Worm (Caenorhabditis elegans): Measurements from ENCODE around the gene F41H10.3.

DNA sequence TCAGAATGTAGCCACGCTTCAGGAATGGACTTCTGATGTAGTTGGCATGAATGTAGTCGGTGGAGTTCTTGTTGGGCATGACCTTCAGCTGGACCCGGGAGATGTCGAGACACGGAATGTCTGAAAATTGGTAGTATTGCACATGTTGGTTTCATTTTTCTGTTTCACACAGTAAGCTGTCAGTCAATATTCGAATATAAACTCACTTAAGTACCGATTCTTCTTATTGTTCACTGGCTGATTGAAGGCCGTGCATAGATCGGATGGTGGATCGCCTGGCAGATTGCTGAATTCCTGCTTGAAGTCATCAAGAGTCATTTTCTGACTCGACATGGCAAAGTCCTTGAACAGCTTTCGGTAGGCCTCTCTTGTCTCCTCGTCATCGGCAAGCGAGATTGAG is 39.5 kb downstream of the F41H10.3 start:
- TF ChIP-seq eyg-1 (tag; optimal IDR thresholded peaks at IDR 0.05) (no peak), ceh-6 (GFP tag; optimal IDR thresholded peaks at IDR 0.05) (no peak), pha-2 (tag; optimal IDR thresholded peaks at IDR 0.05) (no peak), che-1 (tag; optimal IDR thresholded peaks at IDR 0.05) (no peak), nhr-11 (tag; optimal IDR thresholded peaks at IDR 0.05) (no peak), ref-2 (tag; optimal IDR thresholded peaks at IDR 0.05) (no peak), ceh-14 (tag; optimal IDR thresholded peaks at IDR 0.05) (no peak), ceh-45 (GFP tag; IDR thresholded peaks at IDR 0.05) (no peak), pros-1 (tag; optimal IDR thresholded peaks at IDR 0.05) (no peak), zip-5 (tag; optimal IDR thresholded peaks at IDR 0.05) (no peak)
